Worm (Caenorhabditis elegans): ENCODE measurements around the gene K01A12.4.

- TF ChIP-seq elt-2 (tag; optimal IDR thresholded peaks at IDR 0.05), result no peak
- TF ChIP-seq jun-1 (tag; optimal IDR thresholded peaks at IDR 0.05), result no peak
- TF ChIP-seq ama-1 (optimal IDR thresholded peaks at IDR 0.05), result no peak
- TF ChIP-seq sup-37 (GFP tag; optimal IDR thresholded peaks at IDR 0.05), result no peak
- no peak for TF ChIP-seq ztf-11 (tag; optimal IDR thresholded peaks at IDR 0.05)
- peak; percentile 26 for TF ChIP-seq nhr-77 (tag; optimal IDR thresholded peaks at IDR 0.05)
- TF ChIP-seq lin-14 (GFP tag; optimal IDR thresholded peaks at IDR 0.05), result peak; percentile 21
- TF ChIP-seq mef-2 (tag; optimal IDR thresholded peaks at IDR 0.05), result no peak
- TF ChIP-seq egl-27 (tag; optimal IDR thresholded peaks at IDR 0.05), result no peak
- no peak for TF ChIP-seq snpc-4 (tag; optimal IDR thresholded peaks at IDR 0.05)
Measured at ce11 chrX:8646287-8646686, 35.6 kb downstream of the K01A12.4 start.

Measured in whole organism, L1 larva.